Worm (Caenorhabditis elegans) whole organism, L1 larva: ENCODE data around the gene ttbk-3.

Experiments used
- C16A3.4 ChIP-seq: fragments of 150-350 bp; optimal IDR thresholded peaks from 2 replicates; lab custom pipeline; 2014; ENCODE audit warnings: missing biosample characterization, missing genetic modification characterization
- F16B12.6 ChIP-seq: fragments of 150-350 bp; optimal IDR thresholded peaks from 2 replicates; lab custom pipeline; 2014; ENCODE audit warnings: missing biosample characterization, missing genetic modification characterization
- aly-2 ChIP-seq: fragments of 150-350 bp; optimal IDR thresholded peaks from 2 replicates; lab custom pipeline; 2014; ENCODE audit warnings: missing biosample characterization, missing genetic modification characterization
- ama-1 ChIP-seq: fragments of 150-350 bp; optimal IDR thresholded peaks from 2 replicates; lab custom pipeline; 2014
- dpl-1 ChIP-seq, 3 experiments: fragments of 150-350 bp in 2 of 3; sonication (generic microtip) in 1 of 3; optimal IDR thresholded peaks; 2 replicates each; lab custom pipeline; 2014 to 2017; ENCODE audit warnings: missing biosample characterization in 3 of 3, missing genetic modification characterization in 3 of 3, missing genetic modification reagents in 3 of 3
- efl-1 ChIP-seq, 4 experiments: fragments of 150-350 bp; optimal IDR thresholded peaks in 3 of 4; peaks in 1 of 4; 1 replicate in 1 of 4; 2 replicates in 3 of 4; lab custom pipeline; 2014; ENCODE audit warnings: missing biosample characterization in 2 of 4, missing genetic modification characterization in 2 of 4, missing genetic modification reagents in 2 of 4
- efl-3 ChIP-seq: fragments of 200-800 bp; sonication (Bioruptor generic); optimal IDR thresholded peaks from 2 replicates; lab custom pipeline; 2018; ENCODE audit warnings: mild to moderate bottlenecking, missing genetic modification characterization, missing compliant biosample characterization
- egl-13 ChIP-seq: sonication (generic microtip); optimal IDR thresholded peaks from 2 replicates; lab custom pipeline; 2016; ENCODE audit warnings: missing genotype, missing genetic modification reagents, missing genetic modification characterization, missing compliant biosample characterization
- elt-2 ChIP-seq: sonication (generic microtip); optimal IDR thresholded peaks from 2 replicates; lab custom pipeline; 2016; ENCODE audit warnings: missing genetic modification characterization, mild to moderate bottlenecking, inconsistent platforms, missing compliant biosample characterization, missing genetic modification reagents
- elt-3 ChIP-seq, 6 experiments: fragments of 150-350 bp in 1 of 6; sonication (generic microtip); optimal IDR thresholded peaks; 2 replicates each; lab custom pipeline; 2017 to 2018; ENCODE audit warnings: missing biosample characterization in 6 of 6, missing genetic modification characterization in 6 of 6, inconsistent platforms in 1 of 6
- fkh-8 ChIP-seq: sonication (generic microtip); optimal IDR thresholded peaks from 2 replicates; lab custom pipeline; 2016; ENCODE audit warnings: mild to moderate bottlenecking, missing genetic modification characterization, missing compliant biosample characterization
- fos-1 ChIP-seq: fragments of 150-350 bp; optimal IDR thresholded peaks from 2 replicates; lab custom pipeline; 2014; ENCODE audit warnings: missing biosample characterization, missing genetic modification characterization
- grh-1 ChIP-seq: fragments of 200-800 bp; sonication (Bioruptor generic); IDR thresholded peaks from 2 replicates; pipeline ENCODE4 v1.3.6; 2022; ENCODE audit warnings: missing genetic modification reagents, missing genetic modification characterization, missing compliant biosample characterization
- hpl-2 ChIP-seq: fragments of 150-350 bp; optimal IDR thresholded peaks from 2 replicates; lab custom pipeline; 2014; ENCODE audit warnings: missing biosample characterization, missing genetic modification reagents, missing genetic modification characterization
- jun-1 ChIP-seq: fragments of 150-350 bp; optimal IDR thresholded peaks from 2 replicates; lab custom pipeline; 2014; ENCODE audit warnings: missing biosample characterization, missing genetic modification reagents, missing genetic modification characterization
- lin-14 ChIP-seq: fragments of 200-800 bp; sonication (Bioruptor generic); optimal IDR thresholded peaks from 2 replicates; lab custom pipeline; 2018; ENCODE audit warnings: mild to moderate bottlenecking, missing genetic modification characterization, moderate library complexity, missing compliant biosample characterization
- lin-15B ChIP-seq: fragments of 150-350 bp; sonication (generic microtip); optimal IDR thresholded peaks from 3 replicates; lab custom pipeline; 2014; ENCODE audit warnings: missing biosample characterization, missing genetic modification characterization
- lin-35 ChIP-seq, 2 experiments: fragments of 150-350 bp; optimal IDR thresholded peaks; 2 replicates each; lab custom pipeline; 2014; ENCODE audit warnings: missing biosample characterization in 2 of 2, missing genetic modification characterization in 2 of 2, missing genetic modification reagents in 2 of 2
- lin-39 ChIP-seq: fragments of 150-350 bp; optimal IDR thresholded peaks from 2 replicates; lab custom pipeline; 2014; ENCODE audit warnings: missing biosample characterization, missing genetic modification reagents, missing genetic modification characterization
- lsy-2 ChIP-seq, 2 experiments: fragments of 150-350 bp; optimal IDR thresholded peaks; 2 replicates each; lab custom pipeline; 2014; ENCODE audit warnings: missing biosample characterization in 2 of 2, missing genetic modification characterization in 2 of 2
- mab-9 ChIP-seq: fragments of 200-800 bp; sonication (Bioruptor generic); IDR thresholded peaks from 2 replicates; pipeline ENCODE4 v1.3.6; 2022; ENCODE audit warnings: missing genetic modification reagents, missing genetic modification characterization, missing compliant biosample characterization
- mdl-1 ChIP-seq, 2 experiments: fragments of 150-350 bp; optimal IDR thresholded peaks; 2 replicates each; lab custom pipeline; 2014 to 2017; ENCODE audit warnings: missing biosample characterization in 2 of 2, missing genetic modification characterization in 2 of 2, inconsistent platforms in 1 of 2
- mep-1 ChIP-seq: fragments of 150-350 bp; optimal IDR thresholded peaks from 2 replicates; lab custom pipeline; 2014; ENCODE audit warnings: missing biosample characterization, missing genetic modification characterization
- nhr-19 ChIP-seq: fragments of 200-800 bp; sonication (Bioruptor generic); conservative IDR thresholded peaks from 2 replicates; pipeline ENCODE4 v1.3.6; 2022; ENCODE audit warnings: missing genetic modification characterization, missing compliant biosample characterization
- nhr-20 ChIP-seq: sonication (generic microtip); optimal IDR thresholded peaks from 2 replicates; lab custom pipeline; 2016; ENCODE audit warnings: mild to moderate bottlenecking, missing genetic modification characterization, missing compliant biosample characterization
- nhr-28 ChIP-seq: fragments of 150-350 bp; optimal IDR thresholded peaks from 2 replicates; lab custom pipeline; 2014; ENCODE audit warnings: missing biosample characterization, missing genetic modification characterization
- nhr-47 ChIP-seq: sonication (generic microtip); optimal IDR thresholded peaks from 2 replicates; lab custom pipeline; 2016; ENCODE audit warnings: mild to moderate bottlenecking, missing genetic modification characterization, moderate library complexity, missing compliant biosample characterization
- nhr-71 ChIP-seq: sonication (generic microtip); optimal IDR thresholded peaks from 2 replicates; lab custom pipeline; 2016; ENCODE audit warnings: mild to moderate bottlenecking, missing genetic modification characterization, moderate library complexity, missing compliant biosample characterization
- nhr-76 ChIP-seq: sonication (generic microtip); optimal IDR thresholded peaks from 2 replicates; lab custom pipeline; 2017; ENCODE audit warnings: missing biosample characterization, missing genetic modification characterization
- nhr-84 ChIP-seq: sonication (generic microtip); optimal IDR thresholded peaks from 2 replicates; lab custom pipeline; 2017; ENCODE audit warnings: missing biosample characterization, missing genetic modification characterization
- pqm-1 ChIP-seq: sonication (generic microtip); optimal IDR thresholded peaks from 3 replicates; lab custom pipeline; 2017; ENCODE audit warnings: missing biosample characterization, missing genetic modification characterization
- skn-1 ChIP-seq: fragments of 150-350 bp; optimal IDR thresholded peaks from 2 replicates; lab custom pipeline; 2014; ENCODE audit warnings: missing biosample characterization, missing genetic modification characterization
- snu-23 ChIP-seq: sonication (generic microtip); optimal IDR thresholded peaks from 2 replicates; lab custom pipeline; 2016; ENCODE audit warnings: missing genetic modification characterization, missing compliant biosample characterization
- sptf-1 ChIP-seq: fragments of 150-350 bp; optimal IDR thresholded peaks from 2 replicates; lab custom pipeline; 2014; ENCODE audit warnings: missing biosample characterization, missing genetic modification characterization
- tbx-2 ChIP-seq: sonication (generic microtip); optimal IDR thresholded peaks from 2 replicates; lab custom pipeline; 2016; ENCODE audit warnings: missing genetic modification characterization, missing compliant biosample characterization
- unc-130 ChIP-seq: fragments of 150-350 bp; optimal IDR thresholded peaks from 2 replicates; lab custom pipeline; 2017; ENCODE audit warnings: missing biosample characterization, missing genetic modification characterization, inconsistent platforms
- unc-86 ChIP-seq: sonication (generic microtip); optimal IDR thresholded peaks from 2 replicates; lab custom pipeline; 2016; ENCODE audit warnings: missing genetic modification characterization, missing compliant biosample characterization
- unc-98 ChIP-seq: fragments of 200-800 bp; sonication (Bioruptor generic); IDR thresholded peaks from 2 replicates; pipeline ENCODE4 v1.3.6; 2022; ENCODE audit warnings: missing genetic modification characterization, missing compliant biosample characterization
- vab-15 ChIP-seq: sonication (generic microtip); optimal IDR thresholded peaks from 2 replicates; lab custom pipeline; 2017; ENCODE audit warnings: missing genotype, mild to moderate bottlenecking, missing genetic modification characterization, missing compliant biosample characterization
- xbp-1 ChIP-seq: sonication (generic microtip); optimal IDR thresholded peaks from 2 replicates; lab custom pipeline; 2016; ENCODE audit warnings: missing genetic modification characterization, missing compliant biosample characterization
- zip-4 ChIP-seq: fragments of 200-800 bp; sonication (Bioruptor generic); optimal IDR thresholded peaks from 2 replicates; lab custom pipeline; 2018; ENCODE audit warnings: mild to moderate bottlenecking, missing genetic modification characterization, moderate library complexity, missing compliant biosample characterization
- ztf-11 ChIP-seq, 2 experiments: sonication (generic microtip); optimal IDR thresholded peaks; 2 replicates each; lab custom pipeline; 2016 to 2017; ENCODE audit warnings: missing genetic modification characterization in 2 of 2, missing biosample characterization in 1 of 2, missing compliant biosample characterization in 1 of 2
- ztf-4 ChIP-seq: fragments of 150-350 bp; optimal IDR thresholded peaks from 2 replicates; lab custom pipeline; 2014; ENCODE audit warnings: missing biosample characterization, missing genetic modification characterization

Gene ttbk-3

ce11 chrIV:9889857-9890256, at the start of gene ttbk-3:
TSS of gene ttbk-3 (minus strand) at chrIV:9889957.
- TF ChIP-seq nhr-84 (tag; lab: Kevin White, UChicago) (no peak), efl-1 (optimal IDR thresholded peaks at IDR 0.05; lab: Kevin White, UChicago) (no peak), efl-1 (GFP tag; optimal IDR thresholded peaks at IDR 0.05 in 1 of 2; lab: Kevin White, UChicago) (peak in 1 of 2 experiments; percentile 43)
- TF ChIP-seq, all 84 proteins: peak for 1

ce11 chrIV:9933580-9933979, 43.8 kb upstream of the ttbk-3 start, which contains the start of gene spe-29:
TSS of gene spe-29 (plus strand) at chrIV:9933880.
- no peak for TF ChIP-seq ztf-11 (tag; optimal IDR thresholded peaks at IDR 0.05; lab: Kevin White, UChicago)
- TF ChIP-seq efl-1 (optimal IDR thresholded peaks at IDR 0.05; lab: Kevin White, UChicago) = no peak
- TF ChIP-seq efl-1 (GFP tag; optimal IDR thresholded peaks at IDR 0.05 in 1 of 2; lab: Kevin White, UChicago) = peak in 1 of 2 experiments; percentile 1
- TF ChIP-seq, all 84 proteins: peak for 1

- TF ChIP-seq nhr-71 = peak; percentile 36
- peak; percentile 78 for TF ChIP-seq lin-15B (tag; lab: Kevin White, UChicago)
- TF ChIP-seq lsy-2 (tag; optimal IDR thresholded peaks at IDR 0.05; lab: Kevin White, UChicago) = peak; percentile 34 to 83
- TF ChIP-seq C16A3.4 (tag; lab: Kevin White, UChicago) = peak; percentile 67
- TF ChIP-seq efl-1 (optimal IDR thresholded peaks at IDR 0.05; lab: Kevin White, UChicago) = peak; percentile 47 to 54
- TF ChIP-seq efl-1 (GFP tag; optimal IDR thresholded peaks at IDR 0.05 in 1 of 2; lab: Kevin White, UChicago) = peak; percentile 62 to 91
- no peak for TF ChIP-seq unc-130 (tag; lab: Kevin White, UChicago)
- TF ChIP-seq dpl-1 (GFP tag; optimal IDR thresholded peaks at IDR 0.05; lab: Kevin White, UChicago) = peak; percentile 49 to 75 (median 52)
- TF ChIP-seq zip-4 (GFP tag; lab: Kevin White, UChicago) = no peak
- no peak for TF ChIP-seq unc-98
- peak; percentile 62 to 79 for TF ChIP-seq lin-35 (GFP tag; optimal IDR thresholded peaks at IDR 0.05; lab: Kevin White, UChicago)
- TF ChIP-seq mep-1 (tag; lab: Kevin White, UChicago) = peak; percentile 77
- TF ChIP-seq hpl-2 (GFP tag; lab: Kevin White, UChicago) = no peak
- TF ChIP-seq skn-1 (tag; lab: Kevin White, UChicago) = peak; percentile 77
- TF ChIP-seq F16B12.6 = peak; percentile 3
- TF ChIP-seq lin-14 (GFP tag; lab: Kevin White, UChicago) = peak; percentile 58
- peak; percentile 30 for TF ChIP-seq nhr-47 (tag; lab: Kevin White, UChicago)
- no peak for TF ChIP-seq vab-15
- TF ChIP-seq efl-3 = no peak
- peak in 1 of 6 experiments; percentile 50 for TF ChIP-seq elt-3 (tag; optimal IDR thresholded peaks at IDR 0.05; lab: Kevin White, UChicago)
- TF ChIP-seq xbp-1 (tag; lab: Kevin White, UChicago) = peak; percentile 13
- no peak for TF ChIP-seq nhr-20
- peak; percentile 38 for TF ChIP-seq snu-23 (GFP tag; lab: Kevin White, UChicago)
- TF ChIP-seq egl-13 (tag; lab: Kevin White, UChicago) = no peak
- no peak for TF ChIP-seq nhr-76 (tag; lab: Kevin White, UChicago)
- TF ChIP-seq ztf-4 (tag; lab: Kevin White, UChicago) = no peak
Measured at ce11 chrIV:9932055-9932454, 42.3 kb upstream of the ttbk-3 start, which contains the start of the genes trmt-10A and F25H8.2. TSS of gene trmt-10A (minus strand) at chrIV:9932213. TSS of gene F25H8.2 (plus strand) at chrIV:9932235.

- TF ChIP-seq lin-35 (GFP tag; optimal IDR thresholded peaks at IDR 0.05; lab: Kevin White, UChicago) (peak in 1 of 2 experiments; percentile 5), sptf-1 (tag; lab: Kevin White, UChicago) (no peak), nhr-20 (peak; percentile 23), ama-1 (no peak), skn-1 (tag; lab: Kevin White, UChicago) (no peak), elt-2 (tag; lab: Kevin White, UChicago) (no peak), lin-14 (GFP tag; lab: Kevin White, UChicago) (peak; percentile 84), nhr-71 (peak; percentile 83), fkh-8 (no peak), efl-1 (optimal IDR thresholded peaks at IDR 0.05; lab: Kevin White, UChicago) (no peak), efl-1 (GFP tag; optimal IDR thresholded peaks at IDR 0.05 in 1 of 2; lab: Kevin White, UChicago) (no peak), snu-23 (GFP tag; lab: Kevin White, UChicago) (peak; percentile 44), grh-1 (GFP tag; lab: Robert Waterston, UW) (no peak), aly-2 (tag; lab: Kevin White, UChicago) (no peak), pqm-1 (no peak), elt-3 (tag; optimal IDR thresholded peaks at IDR 0.05; lab: Kevin White, UChicago) (no peak), nhr-28 (tag; lab: Kevin White, UChicago) (no peak), nhr-19 (GFP tag; lab: Robert Waterston, UW) (peak; percentile 69), lin-39 (peak; percentile 90), jun-1 (tag; lab: Kevin White, UChicago) (no peak), fos-1 (tag; lab: Kevin White, UChicago) (no peak), C16A3.4 (tag; lab: Kevin White, UChicago) (no peak), unc-86 (tag; lab: Kevin White, UChicago) (no peak), mab-9 (no peak), tbx-2 (no peak), mdl-1 (tag; optimal IDR thresholded peaks at IDR 0.05; lab: Kevin White, UChicago) (no peak)
Measured at ce11 chrIV:9928180-9928896, 38.6 kb upstream of the ttbk-3 start, which contains the start of gene dur-1. TSS of gene dur-1 (minus strand) at chrIV:9928230.
